Fruit fly (Drosophila melanogaster) whole organism, prepupa: ENCODE measurements around the gene Tmem43.

Source experiments
- Blimp-1 ChIP-seq: fragments of 200-800 bp; sonication (Bioruptor generic); optimal IDR thresholded peaks from 3 replicates; lab custom pipeline; 2017; ENCODE audit warnings: missing biosample characterization, missing genetic modification characterization, mild to moderate bottlenecking, moderate library complexity, missing genetic modification reagents
- CG11294 ChIP-seq: fragments of 200-800 bp; sonication (Bioruptor generic); IDR thresholded peaks from 2 replicates; pipeline ENCODE4 v1.3.6; 2022; ENCODE audit warnings: missing biosample characterization, missing genetic modification characterization
- CG11902 ChIP-seq: fragments of 200-800 bp; sonication (Bioruptor generic); optimal IDR thresholded peaks from 3 replicates; lab custom pipeline; 2016; ENCODE audit warnings: missing biosample characterization, missing genetic modification characterization
- CG34406 ChIP-seq: fragments of 200-800 bp; sonication (Bioruptor generic); optimal IDR thresholded peaks from 3 replicates; lab custom pipeline; 2016; ENCODE audit warnings: missing biosample characterization, missing genetic modification characterization
- CG3919 ChIP-seq: fragments of 200-800 bp; sonication (Bioruptor generic); optimal IDR thresholded peaks from 3 replicates; lab custom pipeline; 2016; ENCODE audit warnings: missing biosample characterization, missing genetic modification characterization
- CG6276 ChIP-seq: fragments of 200-800 bp; sonication (Bioruptor generic); optimal IDR thresholded peaks from 2 replicates; lab custom pipeline; 2017; ENCODE audit warnings: missing biosample characterization, mild to moderate bottlenecking, missing genetic modification characterization
- CG6792 ChIP-seq: fragments of 200-800 bp; sonication (Bioruptor generic); optimal IDR thresholded peaks from 3 replicates; lab custom pipeline; 2016; ENCODE audit warnings: missing biosample characterization, missing genetic modification characterization
- CG6808 ChIP-seq: fragments of 200-800 bp; sonication (Bioruptor generic); optimal IDR thresholded peaks from 3 replicates; lab custom pipeline; 2017; ENCODE audit warnings: missing biosample characterization, missing genetic modification characterization, mild to moderate bottlenecking, moderate library complexity, missing genetic modification reagents
- CG6854 ChIP-seq: fragments of 200-800 bp; sonication (Bioruptor generic); optimal IDR thresholded peaks from 2 replicates; lab custom pipeline; 2017; ENCODE audit warnings: missing biosample characterization, mild to moderate bottlenecking, missing genetic modification characterization
- CG7368 ChIP-seq: fragments of 200-800 bp; sonication (Bioruptor generic); optimal IDR thresholded peaks from 3 replicates; lab custom pipeline; 2016; ENCODE audit warnings: missing biosample characterization, missing genetic modification characterization
- CG8319 ChIP-seq: fragments of 200-800 bp; sonication (Bioruptor generic); optimal IDR thresholded peaks from 3 replicates; lab custom pipeline; 2016; ENCODE audit warnings: missing biosample characterization, missing genetic modification characterization
- CG9139 ChIP-seq: fragments of 200-800 bp; sonication (Bioruptor generic); optimal IDR thresholded peaks from 3 replicates; lab custom pipeline; 2017; ENCODE audit warnings: missing biosample characterization, mild to moderate bottlenecking, missing genetic modification characterization
- Eip75B ChIP-seq: fragments of 200-800 bp; sonication (Bioruptor generic); optimal IDR thresholded peaks from 3 replicates; lab custom pipeline; 2016; ENCODE audit warnings: missing biosample characterization, missing genetic modification characterization
- Eip78C ChIP-seq: fragments of 200-800 bp; sonication (Bioruptor generic); peaks from one replicate; lab custom pipeline; 2016; ENCODE audit warnings: missing biosample characterization, missing genetic modification characterization
- Eip93F ChIP-seq: fragments of 200-800 bp; sonication (Bioruptor generic); optimal IDR thresholded peaks from 2 replicates; lab custom pipeline; 2016; ENCODE audit warnings: missing biosample characterization, mild to moderate bottlenecking, missing genetic modification characterization
- Ets96B ChIP-seq: fragments of 200-800 bp; optimal IDR thresholded peaks from 2 replicates; lab custom pipeline; 2019; ENCODE audit warnings: missing biosample characterization, mild to moderate bottlenecking, missing genetic modification characterization, moderate library complexity
- Gug ChIP-seq: fragments of 200-800 bp; sonication (Bioruptor generic); IDR thresholded peaks from 2 replicates; pipeline ENCODE4 v1.3.6; 2022; ENCODE audit warnings: missing biosample characterization, missing genetic modification characterization
- Hr39 ChIP-seq: fragments of 200-800 bp; sonication (Bioruptor generic); optimal IDR thresholded peaks from 2 replicates; lab custom pipeline; 2016; ENCODE audit warnings: missing biosample characterization, missing genetic modification characterization
- Lpt ChIP-seq: fragments of 200-800 bp; sonication (Bioruptor generic); optimal IDR thresholded peaks from 3 replicates; lab custom pipeline; 2016; ENCODE audit warnings: missing biosample characterization, missing genetic modification characterization
- Met ChIP-seq: fragments of 200-800 bp; sonication (Bioruptor generic); optimal IDR thresholded peaks from 3 replicates; lab custom pipeline; 2016; ENCODE audit warnings: missing biosample characterization, missing genetic modification characterization
- Sox102F ChIP-seq: fragments of 200-800 bp; sonication (Bioruptor generic); optimal IDR thresholded peaks from 2 replicates; lab custom pipeline; 2016; ENCODE audit warnings: missing biosample characterization, mild to moderate bottlenecking, missing genetic modification characterization
- Sox14 ChIP-seq: fragments of 200-800 bp; sonication (Bioruptor generic); optimal IDR thresholded peaks from 3 replicates; lab custom pipeline; 2016; ENCODE audit warnings: missing biosample characterization, missing genetic modification characterization
- acj6 ChIP-seq: fragments of 200-800 bp; sonication (Bioruptor generic); optimal IDR thresholded peaks from 3 replicates; lab custom pipeline; 2016; ENCODE audit warnings: missing biosample characterization, missing genetic modification characterization
- dsx ChIP-seq: fragments of 200-800 bp; optimal IDR thresholded peaks from 3 replicates; lab custom pipeline; 2019; ENCODE audit warnings: missing biosample characterization, mild to moderate bottlenecking, missing genetic modification characterization, moderate library complexity; ENCODE audit not compliant: poor library complexity, severe bottlenecking
- eg ChIP-seq: fragments of 200-800 bp; sonication (Bioruptor generic); IDR thresholded peaks from 3 replicates; pipeline ENCODE4 v1.3.6; 2022; ENCODE audit warnings: missing biosample characterization, missing genetic modification characterization
- esn ChIP-seq: fragments of 200-800 bp; sonication (Bioruptor generic); optimal IDR thresholded peaks from 2 replicates; lab custom pipeline; 2016; ENCODE audit warnings: missing biosample characterization, mild to moderate bottlenecking, missing genetic modification characterization, moderate library complexity
- fd59A ChIP-seq: fragments of 200-800 bp; sonication (Bioruptor generic); optimal IDR thresholded peaks from 2 replicates; lab custom pipeline; 2017; ENCODE audit warnings: missing biosample characterization, mild to moderate bottlenecking, missing genetic modification characterization, missing genetic modification reagents
- fd85E ChIP-seq: fragments of 200-800 bp; sonication (Bioruptor generic); optimal IDR thresholded peaks from 3 replicates; lab custom pipeline; 2016; ENCODE audit warnings: missing biosample characterization, missing genetic modification characterization
- fkh ChIP-seq: fragments of 200-800 bp; sonication (Bioruptor generic); optimal IDR thresholded peaks from 3 replicates; lab custom pipeline; 2017; ENCODE audit warnings: missing biosample characterization, mild to moderate bottlenecking, missing genetic modification characterization, moderate library complexity
- net ChIP-seq: fragments of 200-800 bp; sonication (Bioruptor generic); optimal IDR thresholded peaks from 3 replicates; lab custom pipeline; 2016; ENCODE audit warnings: missing biosample characterization, missing genetic modification characterization
- salr ChIP-seq, 2 experiments: fragments of 200-800 bp; sonication (Bioruptor generic); optimal IDR thresholded peaks; 3 replicates each; lab custom pipeline; 2016 to 2018; ENCODE audit warnings: missing biosample characterization in 2 of 2, missing genetic modification characterization in 2 of 2, mild to moderate bottlenecking in 1 of 2
- spab ChIP-seq: fragments of 200-800 bp; sonication (Bioruptor generic); optimal IDR thresholded peaks from 2 replicates; lab custom pipeline; 2017; ENCODE audit warnings: missing biosample characterization, mild to moderate bottlenecking, missing genetic modification characterization, missing genetic modification reagents
- ss ChIP-seq, 2 experiments: fragments of 200-800 bp; sonication (Bioruptor generic); optimal IDR thresholded peaks; 2 replicates in 1 of 2; 3 replicates in 1 of 2; lab custom pipeline; 2017 to 2018; ENCODE audit warnings: mild to moderate bottlenecking in 2 of 2, missing biosample characterization in 2 of 2, missing genetic modification characterization in 2 of 2, moderate library complexity in 1 of 2
- topi ChIP-seq: fragments of 200-800 bp; sonication (Bioruptor generic); optimal IDR thresholded peaks from 3 replicates; lab custom pipeline; 2016; ENCODE audit warnings: missing biosample characterization, missing genetic modification characterization
- vri ChIP-seq: fragments of 200-800 bp; sonication (Bioruptor generic); optimal IDR thresholded peaks from 3 replicates; lab custom pipeline; 2016; ENCODE audit warnings: missing biosample characterization, mild to moderate bottlenecking, missing genetic modification characterization

Gene Tmem43

dm6 chr3L:7960707-7961695 lies 46.1 kb upstream of the Tmem43 start:
- TF ChIP-seq salr (GFP tag; optimal IDR thresholded peaks at IDR 0.05; lab: Kevin White, UChicago) (no peak), fkh (GFP tag; lab: Kevin White, UChicago) (peak; percentile 80), Met (GFP tag; lab: Kevin White, UChicago) (no peak), CG7368 (GFP tag; lab: Kevin White, UChicago) (no peak), Sox102F (GFP tag; lab: Kevin White, UChicago) (peak; percentile 21), Blimp-1 (GFP tag; lab: Kevin White, UChicago) (peak; percentile 13), CG9139 (no peak), eg (GFP tag; lab: Robert Waterston, UW) (no peak), Sox14 (GFP tag; lab: Kevin White, UChicago) (no peak), Eip93F (GFP tag; lab: Kevin White, UChicago) (peak; percentile 19), CG11294 (no peak), Eip78C (peak; percentile 54), spab (no peak), net (GFP tag; lab: Kevin White, UChicago) (no peak), vri (peak; percentile 74), CG34406 (GFP tag; lab: Kevin White, UChicago) (no peak), Lpt (GFP tag; lab: Kevin White, UChicago) (no peak), CG6792 (GFP tag; lab: Kevin White, UChicago) (no peak), CG6808 (GFP tag; lab: Kevin White, UChicago) (no peak), fd59A (GFP tag; lab: Kevin White, UChicago) (no peak), CG6276 (no peak), Hr39 (GFP tag; lab: Kevin White, UChicago) (no peak), topi (GFP tag; lab: Kevin White, UChicago) (no peak), Ets96B (tag; lab: Kevin White, UChicago) (no peak), dsx (GFP tag; lab: Kevin White, UChicago) (no peak), Eip75B (no peak)
- TF ChIP-seq, all 60 proteins: peak for 6

dm6 chr3L:7958590-7959180 lies 43.8 kb upstream of the Tmem43 start:
- TF ChIP-seq CG11902, result no peak
- TF ChIP-seq Eip75B, result no peak
- no peak for TF ChIP-seq CG8319
- TF ChIP-seq eg (GFP tag; lab: Robert Waterston, UW), result no peak

DNA sequence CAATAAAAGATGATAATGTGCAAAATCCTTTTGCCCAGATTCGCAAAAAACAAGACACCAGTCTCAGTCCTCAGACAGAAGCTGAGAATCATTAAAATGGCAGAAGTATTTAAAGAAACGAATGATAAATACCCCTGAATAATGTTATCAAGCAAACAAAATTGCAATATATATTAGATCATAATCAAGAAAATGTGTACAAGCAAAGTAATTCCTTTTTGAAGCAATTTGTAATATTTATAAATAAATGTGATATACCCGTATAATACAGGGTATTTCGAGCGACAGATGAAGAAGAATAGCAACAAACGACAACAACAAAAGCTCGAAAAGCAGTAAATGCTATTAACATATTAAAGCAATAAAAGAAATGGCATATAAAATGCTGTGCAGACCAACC lies 43.2 kb upstream of the Tmem43 start:
- no peak for TF ChIP-seq fd59A (GFP tag; lab: Kevin White, UChicago)
- TF ChIP-seq Eip78C, result peak; percentile 33

- no peak for TF ChIP-seq fkh (GFP tag; lab: Kevin White, UChicago)
- TF ChIP-seq fd85E (GFP tag; lab: Kevin White, UChicago), result no peak
- no peak for TF ChIP-seq Sox102F (GFP tag; lab: Kevin White, UChicago)
- TF ChIP-seq CG6854 (GFP tag; lab: Kevin White, UChicago), result no peak
- TF ChIP-seq Gug (GFP tag; lab: Robert Waterston, UW), result no peak
- no peak for TF ChIP-seq ss (GFP tag; optimal IDR thresholded peaks at IDR 0.05; lab: Kevin White, UChicago)
- no peak for TF ChIP-seq CG8319
- no peak for TF ChIP-seq acj6 (GFP tag; lab: Kevin White, UChicago)
- TF ChIP-seq esn (GFP tag; lab: Kevin White, UChicago), result no peak
- no peak for TF ChIP-seq CG3919 (GFP tag; lab: Kevin White, UChicago)
- TF ChIP-seq CG7368 (GFP tag; lab: Kevin White, UChicago), result no peak
- no peak for TF ChIP-seq Eip78C
- TF ChIP-seq CG34406 (GFP tag; lab: Kevin White, UChicago), result no peak
- TF ChIP-seq, all 60 proteins: peak for 0
These were observed 41.8 kb upstream of the Tmem43 start for dm6 chr3L:7956718-7957117.
